Fruit fly (Drosophila melanogaster) whole organism, wandering third instar larva: ENCODE measurements around the gene CG14391.

Experiments used
- CG32264 ChIP-seq: fragments of 200-800 bp; sonication (Bioruptor generic); optimal IDR thresholded peaks from 2 replicates; lab custom pipeline; 2016; ENCODE audit warnings: missing biosample characterization, missing genetic modification characterization
- CrebA ChIP-seq: fragments of 200-800 bp; sonication (Bioruptor generic); optimal IDR thresholded peaks from 2 replicates; lab custom pipeline; 2016; ENCODE audit warnings: missing biosample characterization, mild to moderate bottlenecking, missing genetic modification characterization, borderline replicate concordance
- Sp1 ChIP-seq: fragments of 200-800 bp; sonication (Bioruptor generic); optimal IDR thresholded peaks from 3 replicates; lab custom pipeline; 2019; ENCODE audit warnings: missing biosample characterization, mild to moderate bottlenecking, missing genetic modification characterization, moderate library complexity
- woc ChIP-seq: sonication (Bioruptor generic); optimal IDR thresholded peaks from 2 replicates; lab custom pipeline; 2016; ENCODE audit warnings: missing biosample characterization, mild to moderate bottlenecking, missing genetic modification characterization

DNA sequence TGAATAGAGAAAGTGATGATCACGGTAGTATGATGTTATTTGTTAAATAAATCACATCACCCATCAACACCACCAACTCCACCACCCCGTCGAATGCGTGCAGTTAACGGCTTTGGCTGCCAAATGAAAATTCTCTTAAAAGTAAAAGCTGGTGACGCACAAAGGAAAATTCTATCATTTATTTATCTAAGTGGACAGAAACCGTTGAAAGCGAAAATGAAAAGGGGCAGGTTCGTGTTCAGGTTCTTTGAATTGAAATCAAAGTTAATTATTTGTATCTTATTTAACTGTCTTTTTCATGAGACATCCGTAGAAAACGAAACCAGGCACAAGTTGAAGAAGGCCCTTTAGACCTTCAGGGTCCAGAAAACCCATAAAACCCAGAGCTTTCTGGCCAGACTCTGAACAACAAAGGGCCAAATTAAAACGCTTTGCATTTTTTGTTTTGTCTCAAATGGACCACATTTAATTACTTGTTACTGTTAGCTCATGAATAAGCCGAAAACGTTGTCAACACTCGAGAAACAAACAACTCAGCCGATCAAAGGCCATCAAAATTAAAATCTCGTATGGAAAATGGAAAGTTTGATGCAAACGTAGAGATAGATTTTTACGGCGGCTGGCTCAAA is 28.3 kb downstream of the CG14391 start:
- TF ChIP-seq CrebA (GFP tag; lab: Kevin White, UChicago), result no peak
- TF ChIP-seq woc (GFP tag; lab: Kevin White, UChicago), result no peak
- TF ChIP-seq Sp1, result no peak
- no peak for TF ChIP-seq CG32264
